Fruit fly (Drosophila melanogaster) whole organism, prepupa: ENCODE data around the gene OXA1L.

Experiments
- CG10669 ChIP-seq: fragments of 200-800 bp; sonication (Bioruptor generic); optimal IDR thresholded peaks from 3 replicates; lab custom pipeline; 2018; ENCODE audit warnings: missing biosample characterization, mild to moderate bottlenecking, missing genetic modification characterization, moderate library complexity
- CG11294 ChIP-seq: fragments of 200-800 bp; sonication (Bioruptor generic); IDR thresholded peaks from 2 replicates; pipeline ENCODE4 v1.3.6; 2022; ENCODE audit warnings: missing biosample characterization, missing genetic modification characterization
- CG11762 ChIP-seq: fragments of 200-800 bp; sonication (Bioruptor generic); optimal IDR thresholded peaks from 3 replicates; lab custom pipeline; 2016; ENCODE audit warnings: missing biosample characterization, missing genetic modification characterization; ENCODE audit not compliant: insufficient read depth
- CG16779 ChIP-seq: fragments of 200-800 bp; sonication (Bioruptor generic); optimal IDR thresholded peaks from 3 replicates; lab custom pipeline; 2017; ENCODE audit warnings: missing biosample characterization, mild to moderate bottlenecking, missing genetic modification characterization
- CG31627 ChIP-seq: fragments of 200-800 bp; sonication (Bioruptor generic); optimal IDR thresholded peaks from 3 replicates; lab custom pipeline; 2016; ENCODE audit warnings: missing biosample characterization, missing genetic modification characterization
- CG4318 ChIP-seq: fragments of 200-800 bp; sonication (Bioruptor generic); optimal IDR thresholded peaks from 3 replicates; lab custom pipeline; 2017; ENCODE audit warnings: missing biosample characterization, mild to moderate bottlenecking, missing genetic modification characterization
- CG6808 ChIP-seq: fragments of 200-800 bp; sonication (Bioruptor generic); optimal IDR thresholded peaks from 3 replicates; lab custom pipeline; 2017; ENCODE audit warnings: missing biosample characterization, missing genetic modification characterization, mild to moderate bottlenecking, moderate library complexity, missing genetic modification reagents
- CG6854 ChIP-seq: fragments of 200-800 bp; sonication (Bioruptor generic); optimal IDR thresholded peaks from 2 replicates; lab custom pipeline; 2017; ENCODE audit warnings: missing biosample characterization, mild to moderate bottlenecking, missing genetic modification characterization
- CG8319 ChIP-seq: fragments of 200-800 bp; sonication (Bioruptor generic); optimal IDR thresholded peaks from 3 replicates; lab custom pipeline; 2016; ENCODE audit warnings: missing biosample characterization, missing genetic modification characterization
- Eip75B ChIP-seq: fragments of 200-800 bp; sonication (Bioruptor generic); optimal IDR thresholded peaks from 3 replicates; lab custom pipeline; 2016; ENCODE audit warnings: missing biosample characterization, missing genetic modification characterization
- Eip78C ChIP-seq: fragments of 200-800 bp; sonication (Bioruptor generic); peaks from one replicate; lab custom pipeline; 2016; ENCODE audit warnings: missing biosample characterization, missing genetic modification characterization
- Hr38 ChIP-seq: sonication (Bioruptor generic); optimal IDR thresholded peaks from 2 replicates; lab custom pipeline; 2016; ENCODE audit warnings: missing biosample characterization, missing genetic modification characterization
- Hr39 ChIP-seq: fragments of 200-800 bp; sonication (Bioruptor generic); optimal IDR thresholded peaks from 2 replicates; lab custom pipeline; 2016; ENCODE audit warnings: missing biosample characterization, missing genetic modification characterization
- Hr4 ChIP-seq: fragments of 200-800 bp; sonication (Bioruptor generic); optimal IDR thresholded peaks from 3 replicates; lab custom pipeline; 2016; ENCODE audit warnings: missing biosample characterization, missing genetic modification characterization
- Lpt ChIP-seq: fragments of 200-800 bp; sonication (Bioruptor generic); optimal IDR thresholded peaks from 3 replicates; lab custom pipeline; 2016; ENCODE audit warnings: missing biosample characterization, missing genetic modification characterization
- Met ChIP-seq: fragments of 200-800 bp; sonication (Bioruptor generic); optimal IDR thresholded peaks from 3 replicates; lab custom pipeline; 2016; ENCODE audit warnings: missing biosample characterization, missing genetic modification characterization
- OdsH ChIP-seq: fragments of 200-800 bp; sonication (Bioruptor generic); optimal IDR thresholded peaks from 3 replicates; lab custom pipeline; 2016; ENCODE audit warnings: missing biosample characterization, missing genetic modification characterization
- Smox ChIP-seq: fragments of 200-800 bp; sonication (Bioruptor generic); optimal IDR thresholded peaks from 3 replicates; lab custom pipeline; 2016; ENCODE audit warnings: missing biosample characterization, missing genetic modification characterization
- Sox102F ChIP-seq: fragments of 200-800 bp; sonication (Bioruptor generic); optimal IDR thresholded peaks from 2 replicates; lab custom pipeline; 2016; ENCODE audit warnings: missing biosample characterization, mild to moderate bottlenecking, missing genetic modification characterization
- Sox14 ChIP-seq: fragments of 200-800 bp; sonication (Bioruptor generic); optimal IDR thresholded peaks from 3 replicates; lab custom pipeline; 2016; ENCODE audit warnings: missing biosample characterization, missing genetic modification characterization
- Sox15 ChIP-seq: fragments of 200-800 bp; sonication (Bioruptor generic); optimal IDR thresholded peaks from 3 replicates; lab custom pipeline; 2016; ENCODE audit warnings: missing biosample characterization, missing genetic modification characterization
- achi ChIP-seq: fragments of 200-800 bp; sonication (Bioruptor generic); optimal IDR thresholded peaks from 3 replicates; lab custom pipeline; 2016; ENCODE audit warnings: missing biosample characterization, missing genetic modification characterization
- acj6 ChIP-seq: fragments of 200-800 bp; sonication (Bioruptor generic); optimal IDR thresholded peaks from 3 replicates; lab custom pipeline; 2016; ENCODE audit warnings: missing biosample characterization, missing genetic modification characterization
- dsx ChIP-seq: fragments of 200-800 bp; optimal IDR thresholded peaks from 3 replicates; lab custom pipeline; 2019; ENCODE audit warnings: missing biosample characterization, mild to moderate bottlenecking, missing genetic modification characterization, moderate library complexity; ENCODE audit not compliant: poor library complexity, severe bottlenecking
- eg ChIP-seq: fragments of 200-800 bp; sonication (Bioruptor generic); IDR thresholded peaks from 3 replicates; pipeline ENCODE4 v1.3.6; 2022; ENCODE audit warnings: missing biosample characterization, missing genetic modification characterization
- esn ChIP-seq: fragments of 200-800 bp; sonication (Bioruptor generic); optimal IDR thresholded peaks from 2 replicates; lab custom pipeline; 2016; ENCODE audit warnings: missing biosample characterization, mild to moderate bottlenecking, missing genetic modification characterization, moderate library complexity
- fd85E ChIP-seq: fragments of 200-800 bp; sonication (Bioruptor generic); optimal IDR thresholded peaks from 3 replicates; lab custom pipeline; 2016; ENCODE audit warnings: missing biosample characterization, missing genetic modification characterization
- fkh ChIP-seq: fragments of 200-800 bp; sonication (Bioruptor generic); optimal IDR thresholded peaks from 3 replicates; lab custom pipeline; 2017; ENCODE audit warnings: missing biosample characterization, mild to moderate bottlenecking, missing genetic modification characterization, moderate library complexity
- lz ChIP-seq: fragments of 200-800 bp; sonication (Bioruptor generic); optimal IDR thresholded peaks from 3 replicates; lab custom pipeline; 2016; ENCODE audit warnings: missing biosample characterization, missing genetic modification characterization
- net ChIP-seq: fragments of 200-800 bp; sonication (Bioruptor generic); optimal IDR thresholded peaks from 3 replicates; lab custom pipeline; 2016; ENCODE audit warnings: missing biosample characterization, missing genetic modification characterization
- pdm3 ChIP-seq: fragments of 200-800 bp; sonication (Bioruptor generic); optimal IDR thresholded peaks from 3 replicates; lab custom pipeline; 2016; ENCODE audit warnings: missing biosample characterization, missing genetic modification characterization
- salr ChIP-seq, 2 experiments: fragments of 200-800 bp; sonication (Bioruptor generic); optimal IDR thresholded peaks; 3 replicates each; lab custom pipeline; 2016 to 2018; ENCODE audit warnings: missing biosample characterization in 2 of 2, missing genetic modification characterization in 2 of 2, mild to moderate bottlenecking in 1 of 2
- spab ChIP-seq: fragments of 200-800 bp; sonication (Bioruptor generic); optimal IDR thresholded peaks from 2 replicates; lab custom pipeline; 2017; ENCODE audit warnings: missing biosample characterization, mild to moderate bottlenecking, missing genetic modification characterization, missing genetic modification reagents
- ss ChIP-seq, 2 experiments: fragments of 200-800 bp; sonication (Bioruptor generic); optimal IDR thresholded peaks; 2 replicates in 1 of 2; 3 replicates in 1 of 2; lab custom pipeline; 2017 to 2018; ENCODE audit warnings: mild to moderate bottlenecking in 2 of 2, missing biosample characterization in 2 of 2, missing genetic modification characterization in 2 of 2, moderate library complexity in 1 of 2
- svp ChIP-seq: fragments of 200-800 bp; sonication (Bioruptor generic); peaks from one replicate; lab custom pipeline; 2016; ENCODE audit warnings: missing biosample characterization, missing genetic modification characterization
- topi ChIP-seq: fragments of 200-800 bp; sonication (Bioruptor generic); optimal IDR thresholded peaks from 3 replicates; lab custom pipeline; 2016; ENCODE audit warnings: missing biosample characterization, missing genetic modification characterization
- vri ChIP-seq: fragments of 200-800 bp; sonication (Bioruptor generic); optimal IDR thresholded peaks from 3 replicates; lab custom pipeline; 2016; ENCODE audit warnings: missing biosample characterization, mild to moderate bottlenecking, missing genetic modification characterization

OXA1L gene

dm6 chr3L:10897534-10898255 lies 11.4 kb upstream of the OXA1L start:
- TF ChIP-seq Eip78C (GFP tag; lab: Kevin White, UChicago), result peak; percentile 65
- peak; percentile 22 for TF ChIP-seq OdsH (GFP tag; lab: Kevin White, UChicago)
- TF ChIP-seq CG31627, result peak; percentile 3
- peak; percentile 19 for TF ChIP-seq CG16779 (tag; lab: Kevin White, UChicago)
- peak; percentile 28 for TF ChIP-seq pdm3 (GFP tag; lab: Kevin White, UChicago)
- TF ChIP-seq ss (GFP tag; optimal IDR thresholded peaks at IDR 0.05; lab: Kevin White, UChicago), result peak in 1 of 2 experiments; percentile 39
- TF ChIP-seq Hr38, result no peak
- TF ChIP-seq Eip75B, result no peak
- TF ChIP-seq net, result peak; percentile 39
- peak; percentile 39 for TF ChIP-seq acj6 (GFP tag; lab: Kevin White, UChicago)
- no peak for TF ChIP-seq CG11294
- peak; percentile 61 for TF ChIP-seq Sox14
- TF ChIP-seq fkh (GFP tag; lab: Kevin White, UChicago), result peak; percentile 49
- peak; percentile 32 for TF ChIP-seq Hr4 (GFP tag; lab: Kevin White, UChicago)
- TF ChIP-seq vri (GFP tag; lab: Kevin White, UChicago), result peak; percentile 35
- TF ChIP-seq Lpt (GFP tag; lab: Kevin White, UChicago), result peak; percentile 24
- TF ChIP-seq Sox102F (GFP tag; lab: Kevin White, UChicago), result no peak
- peak; percentile 7 for TF ChIP-seq Met
- no peak for TF ChIP-seq CG6854 (GFP tag; lab: Kevin White, UChicago)
- TF ChIP-seq svp (GFP tag; lab: Kevin White, UChicago), result peak; percentile 61
- TF ChIP-seq esn, result no peak
- peak; percentile 44 for TF ChIP-seq dsx (GFP tag; lab: Kevin White, UChicago)
- no peak for TF ChIP-seq fd85E (GFP tag; lab: Kevin White, UChicago)
- peak; percentile 1 for TF ChIP-seq Hr39 (GFP tag; lab: Kevin White, UChicago)
- peak; percentile 3 for TF ChIP-seq Smox

- TF ChIP-seq vri (GFP tag; lab: Kevin White, UChicago) (peak; percentile 70), CG4318 (GFP tag; lab: Kevin White, UChicago) (no peak), svp (GFP tag; lab: Kevin White, UChicago) (peak; percentile 81), CG31627 (no peak), CG6808 (no peak), salr (GFP tag; optimal IDR thresholded peaks at IDR 0.05; lab: Kevin White, UChicago) (no peak)
Measured at dm6 chr3L:10896923-10897322, 10.7 kb upstream of the OXA1L start.

dm6 chr3L:10894159-10894558 lies 7.9 kb upstream of the OXA1L start, which contains the start of gene Cpr67Fb:
Gene Cpr67Fb (plus strand): TSS chr3L:10894173.
- TF ChIP-seq topi, result no peak
- no peak for TF ChIP-seq CG10669
- no peak for TF ChIP-seq lz (GFP tag; lab: Kevin White, UChicago)
- TF ChIP-seq Hr38, result no peak
- TF ChIP-seq eg, result no peak
- no peak for TF ChIP-seq CG11762 (GFP tag; lab: Kevin White, UChicago)
- TF ChIP-seq spab (GFP tag; lab: Kevin White, UChicago), result no peak
- TF ChIP-seq CG8319 (GFP tag; lab: Kevin White, UChicago), result no peak
- no peak for TF ChIP-seq ss (GFP tag; optimal IDR thresholded peaks at IDR 0.05; lab: Kevin White, UChicago)
- no peak for TF ChIP-seq CG6808
- TF ChIP-seq Sox15 (GFP tag; lab: Kevin White, UChicago), result no peak
- no peak for TF ChIP-seq Met
- no peak for TF ChIP-seq achi (GFP tag; lab: Kevin White, UChicago)
